Worm (Caenorhabditis elegans) whole organism, young adult: ENCODE data around the gene pqn-41.
A peak's percentile ranks its signal among the peaks of the same experiment; 100 is the strongest.

Experiments used
- B0019.2 ChIP-seq: fragments of 200-800 bp; sonication (Bioruptor generic); conservative IDR thresholded peaks from 2 replicates; pipeline ENCODE4 v1.3.6; 2022; ENCODE audit warnings: missing genetic modification reagents, missing genetic modification characterization, missing compliant biosample characterization
- B0035.1 ChIP-seq: sonication (generic microtip); optimal IDR thresholded peaks from 2 replicates; lab custom pipeline; 2016; ENCODE audit warnings: missing genetic modification characterization, mild to moderate bottlenecking, missing compliant biosample characterization, missing genotype, missing genetic modification reagents
- C17E4.6 ChIP-seq: fragments of 200-800 bp; sonication (Bioruptor generic); IDR thresholded peaks from 2 replicates; pipeline ENCODE4 v1.3.6; 2022; ENCODE audit warnings: missing genetic modification reagents, missing genetic modification characterization, missing compliant biosample characterization
- F10E7.11 ChIP-seq: sonication (generic microtip); optimal IDR thresholded peaks from 2 replicates; lab custom pipeline; 2017; ENCODE audit warnings: mild to moderate bottlenecking, missing genetic modification characterization, moderate library complexity, missing compliant biosample characterization
- F55B11.4 ChIP-seq: sonication (generic microtip); optimal IDR thresholded peaks from 2 replicates; lab custom pipeline; 2016; ENCODE audit warnings: missing compliant biosample characterization, missing genetic modification characterization, borderline replicate concordance; ENCODE audit not compliant: insufficient read depth
- K11D2.4 ChIP-seq: fragments of 200-800 bp; sonication (Bioruptor generic); IDR thresholded peaks from 2 replicates; pipeline ENCODE4 v1.3.6; 2022; ENCODE audit warnings: missing genetic modification reagents, missing genetic modification characterization, missing compliant biosample characterization
- T07F8.4 ChIP-seq: sonication (generic microtip); optimal IDR thresholded peaks from 2 replicates; lab custom pipeline; 2016; ENCODE audit warnings: mild to moderate bottlenecking, missing genetic modification characterization, moderate library complexity, missing compliant biosample characterization
- Y53G8AR.9 ChIP-seq: fragments of 200-800 bp; sonication (Bioruptor generic); conservative IDR thresholded peaks from 2 replicates; pipeline ENCODE4 v1.3.6; 2022; ENCODE audit warnings: missing genetic modification reagents, missing genetic modification characterization, missing compliant biosample characterization
- Y67H2A.10 ChIP-seq: fragments of 200-800 bp; sonication (Bioruptor generic); conservative IDR thresholded peaks from 2 replicates; pipeline ENCODE4 v1.3.6; 2022; ENCODE audit warnings: missing genetic modification reagents, missing genetic modification characterization, missing compliant biosample characterization
- ZK185.1 ChIP-seq: sonication (generic microtip); optimal IDR thresholded peaks from 2 replicates; lab custom pipeline; 2016; ENCODE audit warnings: mild to moderate bottlenecking, missing genetic modification characterization, missing compliant biosample characterization; ENCODE audit not compliant: poor library complexity, severe bottlenecking
- atf-7 ChIP-seq: sonication (generic microtip); optimal IDR thresholded peaks from 2 replicates; lab custom pipeline; 2017; ENCODE audit warnings: mild to moderate bottlenecking, missing genetic modification characterization, missing compliant biosample characterization
- attf-3 ChIP-seq: fragments of 200-800 bp; sonication (Bioruptor generic); conservative IDR thresholded peaks from 2 replicates; pipeline ENCODE4 v1.3.6; 2022; ENCODE audit warnings: missing genetic modification reagents, missing genetic modification characterization, missing compliant biosample characterization
- bed-1 ChIP-seq: fragments of 200-800 bp; sonication (Bioruptor generic); IDR thresholded peaks from 2 replicates; pipeline ENCODE4 v1.3.6; 2022; ENCODE audit warnings: missing genetic modification reagents, missing genetic modification characterization, missing compliant biosample characterization
- dpl-1 ChIP-seq: fragments of 150-350 bp; optimal IDR thresholded peaks from 2 replicates; lab custom pipeline; 2014; ENCODE audit warnings: missing biosample characterization, missing genetic modification reagents, missing genetic modification characterization
- egl-44 ChIP-seq: fragments of 200-800 bp; sonication (Bioruptor generic); IDR thresholded peaks from 2 replicates; pipeline ENCODE4 v1.3.6; 2022; ENCODE audit warnings: missing genetic modification reagents, missing genetic modification characterization, missing compliant biosample characterization
- egrh-3 ChIP-seq: fragments of 200-800 bp; sonication (Bioruptor generic); IDR thresholded peaks from 2 replicates; pipeline ENCODE4 v1.3.6; 2022; ENCODE audit warnings: missing genetic modification reagents, missing genetic modification characterization, missing compliant biosample characterization
- ekl-4 ChIP-seq: fragments of 200-800 bp; sonication (Bioruptor generic); IDR thresholded peaks from 2 replicates; pipeline ENCODE4 v1.3.6; 2022; ENCODE audit warnings: missing genetic modification reagents, missing genetic modification characterization, missing compliant biosample characterization
- fkh-3 ChIP-seq: sonication (generic microtip); optimal IDR thresholded peaks from 2 replicates; lab custom pipeline; 2016; ENCODE audit warnings: mild to moderate bottlenecking, missing genetic modification characterization, missing compliant biosample characterization
- hsf-1 ChIP-seq: fragments of 200-800 bp; sonication (Bioruptor generic); IDR thresholded peaks from 2 replicates; pipeline ENCODE4 v1.3.6; 2022; ENCODE audit warnings: missing genetic modification reagents, missing genetic modification characterization, missing compliant biosample characterization
- lag-1 ChIP-seq: fragments of 200-800 bp; sonication (Bioruptor generic); IDR thresholded peaks from 2 replicates; pipeline ENCODE4 v1.3.6; 2022; ENCODE audit warnings: missing genetic modification reagents, missing genetic modification characterization, missing compliant biosample characterization
- let-526 ChIP-seq: fragments of 200-800 bp; sonication (Bioruptor generic); IDR thresholded peaks from 2 replicates; pipeline ENCODE4 v1.3.6; 2022; ENCODE audit warnings: missing genetic modification reagents, missing genetic modification characterization, missing compliant biosample characterization
- lin-35 ChIP-seq, 3 experiments: fragments of 150-350 bp in 2 of 3; sonication (generic microtip) in 1 of 3; optimal IDR thresholded peaks; 2 replicates each; lab custom pipeline; 2014 to 2018; ENCODE audit warnings: missing biosample characterization in 3 of 3, missing genetic modification characterization in 3 of 3, missing genetic modification reagents in 3 of 3
- lsl-1 ChIP-seq: fragments of 200-800 bp; sonication (Bioruptor generic); optimal IDR thresholded peaks from 2 replicates; lab custom pipeline; 2018; ENCODE audit warnings: mild to moderate bottlenecking, missing genetic modification characterization, moderate library complexity, missing compliant biosample characterization
- madf-10 ChIP-seq: sonication (generic microtip); optimal IDR thresholded peaks from 2 replicates; lab custom pipeline; 2016; ENCODE audit warnings: mild to moderate bottlenecking, missing genetic modification characterization, missing compliant biosample characterization
- madf-6 ChIP-seq: fragments of 200-800 bp; sonication (Bioruptor generic); IDR thresholded peaks from 2 replicates; pipeline ENCODE4 v1.3.6; 2022; ENCODE audit warnings: missing genetic modification reagents, missing genetic modification characterization, missing compliant biosample characterization
- mes-4 ChIP-seq: sonication (generic microtip); optimal IDR thresholded peaks from 2 replicates; lab custom pipeline; 2016; ENCODE audit warnings: missing genotype, missing genetic modification characterization, missing compliant biosample characterization
- mxl-1 ChIP-seq: sonication (generic microtip); optimal IDR thresholded peaks from 2 replicates; lab custom pipeline; 2016; ENCODE audit warnings: missing genetic modification characterization, missing compliant biosample characterization
- nfyb-1 ChIP-seq: fragments of 200-800 bp; sonication (Bioruptor generic); IDR thresholded peaks from 2 replicates; pipeline ENCODE4 v1.3.6; 2022; ENCODE audit warnings: missing genetic modification reagents, missing genetic modification characterization, missing compliant biosample characterization
- nhr-90 ChIP-seq: sonication (generic microtip); optimal IDR thresholded peaks from 2 replicates; lab custom pipeline; 2016; ENCODE audit warnings: missing genotype, mild to moderate bottlenecking, missing genetic modification characterization, missing compliant biosample characterization
- sdz-38 ChIP-seq: sonication (generic microtip); optimal IDR thresholded peaks from 2 replicates; lab custom pipeline; 2016; ENCODE audit warnings: missing genotype, missing genetic modification characterization, missing compliant biosample characterization
- snpc-1.3 ChIP-seq: sonication (generic microtip); optimal IDR thresholded peaks from 2 replicates; lab custom pipeline; 2017; ENCODE audit warnings: missing genetic modification characterization, mild to moderate bottlenecking, missing compliant biosample characterization, antibody characterized with exemption, moderate library complexity, missing genotype, missing genetic modification reagents; ENCODE audit not compliant: insufficient read depth
- unc-130 ChIP-seq: sonication (generic microtip); optimal IDR thresholded peaks from 2 replicates; lab custom pipeline; 2016; ENCODE audit warnings: missing genetic modification reagents, missing genetic modification characterization, missing compliant biosample characterization
- unc-62 ChIP-seq: fragments of 150-350 bp; optimal IDR thresholded peaks from 2 replicates; lab custom pipeline; 2014; ENCODE audit warnings: missing biosample characterization, missing genetic modification reagents, missing genetic modification characterization
- xnd-1 ChIP-seq: sonication (generic microtip); optimal IDR thresholded peaks from 2 replicates; lab custom pipeline; 2016; ENCODE audit warnings: missing genotype, missing genetic modification reagents, missing genetic modification characterization, missing compliant biosample characterization
- ztf-22 ChIP-seq: fragments of 200-800 bp; sonication (Bioruptor generic); optimal IDR thresholded peaks from 2 replicates; lab custom pipeline; 2018; ENCODE audit warnings: mild to moderate bottlenecking, missing genetic modification characterization, moderate library complexity, missing compliant biosample characterization
- ztf-28 ChIP-seq: fragments of 200-800 bp; sonication (Bioruptor generic); IDR thresholded peaks from 2 replicates; pipeline ENCODE4 v1.3.6; 2022; ENCODE audit warnings: missing genetic modification reagents, missing genetic modification characterization, missing compliant biosample characterization

pqn-41 gene

ce11 chrIII:1893405-1893804, 12.4 kb upstream of the pqn-41 start:
- no peak for TF ChIP-seq attf-3 (GFP tag; lab: Robert Waterston, UW)
- no peak for TF ChIP-seq egl-44
- no peak for TF ChIP-seq sdz-38 (tag; lab: Kevin White, UChicago)
- no peak for TF ChIP-seq mes-4 (tag; lab: Kevin White, UChicago)
- no peak for TF ChIP-seq T07F8.4 (tag; lab: Kevin White, UChicago)
- TF ChIP-seq snpc-1.3 (tag; lab: Kevin White, UChicago), result no peak
- no peak for TF ChIP-seq C17E4.6 (GFP tag; lab: Robert Waterston, UW)
- TF ChIP-seq hsf-1 (GFP tag; lab: Robert Waterston, UW), result no peak
- no peak for TF ChIP-seq Y67H2A.10 (GFP tag; lab: Robert Waterston, UW)
- TF ChIP-seq F55B11.4 (tag; lab: Kevin White, UChicago), result no peak
- TF ChIP-seq B0019.2 (GFP tag; lab: Robert Waterston, UW), result no peak

- no peak for TF ChIP-seq unc-130 (GFP tag; lab: Kevin White, UChicago)
- TF ChIP-seq F10E7.11 (tag; lab: Kevin White, UChicago), result no peak
- no peak for TF ChIP-seq fkh-3 (tag; lab: Kevin White, UChicago)
- no peak for TF ChIP-seq nhr-90 (tag; lab: Kevin White, UChicago)
- TF ChIP-seq ZK185.1, result no peak
- no peak for TF ChIP-seq egrh-3 (GFP tag; lab: Robert Waterston, UW)
- no peak for TF ChIP-seq Y53G8AR.9 (GFP tag; lab: Robert Waterston, UW)
- TF ChIP-seq lag-1, result no peak
- TF ChIP-seq ztf-22 (GFP tag; lab: Kevin White, UChicago), result no peak
- TF ChIP-seq B0019.2 (GFP tag; lab: Robert Waterston, UW), result no peak
- TF ChIP-seq dpl-1 (GFP tag; lab: Kevin White, UChicago), result no peak
- TF ChIP-seq ztf-28, result no peak
- no peak for TF ChIP-seq mxl-1
- no peak for TF ChIP-seq B0035.1 (tag; lab: Kevin White, UChicago)
- TF ChIP-seq atf-7, result no peak
- TF ChIP-seq let-526 (GFP tag; lab: Robert Waterston, UW), result no peak
- no peak for TF ChIP-seq ekl-4 (GFP tag; lab: Robert Waterston, UW)
- no peak for TF ChIP-seq sdz-38 (tag; lab: Kevin White, UChicago)
- no peak for TF ChIP-seq T07F8.4 (tag; lab: Kevin White, UChicago)
Observed at ce11 chrIII:1893851-1894250, 11.9 kb upstream of the pqn-41 start, which contains the start of the genes B0524.5 and B0524.2. TSS of gene B0524.5 (minus strand) at chrIII:1893890. TSS of gene B0524.2 (plus strand) at chrIII:1894057.

ce11 chrIII:1900406-1900805, 5.4 kb upstream of the pqn-41 start:
- TF ChIP-seq nfyb-1 (GFP tag; lab: Robert Waterston, UW) (0 out of 2 replicates have a peak, but pooled peaks have one; percentile 43), lsl-1 (peak; percentile 19)

- TF ChIP-seq xnd-1 (tag; lab: Kevin White, UChicago) (no peak), madf-6 (GFP tag; lab: Robert Waterston, UW) (no peak), bed-1 (GFP tag; lab: Robert Waterston, UW) (no peak), unc-62 (GFP tag; lab: Kevin White, UChicago) (no peak), madf-10 (tag; lab: Kevin White, UChicago) (no peak), lin-35 (GFP tag; optimal IDR thresholded peaks at IDR 0.05; lab: Kevin White, UChicago) (no peak), K11D2.4 (GFP tag; lab: Robert Waterston, UW) (no peak)
- TF ChIP-seq, all 124 proteins: peak for 0
Observed at ce11 chrIII:1903966-1904365, 1.8 kb upstream of the pqn-41 start.
